Fruit fly (Drosophila melanogaster) whole organism, prepupa: Measurements from ENCODE around the gene sol.

ENCODE experiments used
- CG11902 ChIP-seq: fragments of 200-800 bp; sonication (Bioruptor generic); optimal IDR thresholded peaks from 3 replicates; lab custom pipeline; 2016; ENCODE audit warnings: missing biosample characterization, missing genetic modification characterization
- CG3032 ChIP-seq: fragments of 200-800 bp; optimal IDR thresholded peaks from 2 replicates; lab custom pipeline; 2019; ENCODE audit warnings: missing biosample characterization, mild to moderate bottlenecking, missing genetic modification characterization, moderate library complexity
- CG34406 ChIP-seq: fragments of 200-800 bp; sonication (Bioruptor generic); optimal IDR thresholded peaks from 3 replicates; lab custom pipeline; 2016; ENCODE audit warnings: missing biosample characterization, missing genetic modification characterization
- CG6808 ChIP-seq: fragments of 200-800 bp; sonication (Bioruptor generic); optimal IDR thresholded peaks from 3 replicates; lab custom pipeline; 2017; ENCODE audit warnings: missing biosample characterization, missing genetic modification characterization, mild to moderate bottlenecking, moderate library complexity, missing genetic modification reagents
- Gug ChIP-seq: fragments of 200-800 bp; sonication (Bioruptor generic); IDR thresholded peaks from 2 replicates; pipeline ENCODE4 v1.3.6; 2022; ENCODE audit warnings: missing biosample characterization, missing genetic modification characterization
- Lpt ChIP-seq: fragments of 200-800 bp; sonication (Bioruptor generic); optimal IDR thresholded peaks from 3 replicates; lab custom pipeline; 2016; ENCODE audit warnings: missing biosample characterization, missing genetic modification characterization
- OdsH ChIP-seq: fragments of 200-800 bp; sonication (Bioruptor generic); optimal IDR thresholded peaks from 3 replicates; lab custom pipeline; 2016; ENCODE audit warnings: missing biosample characterization, missing genetic modification characterization
- Smox ChIP-seq: fragments of 200-800 bp; sonication (Bioruptor generic); optimal IDR thresholded peaks from 3 replicates; lab custom pipeline; 2016; ENCODE audit warnings: missing biosample characterization, missing genetic modification characterization
- cyc ChIP-seq: fragments of 200-800 bp; sonication (Bioruptor generic); optimal IDR thresholded peaks from 3 replicates; lab custom pipeline; 2016; ENCODE audit warnings: missing biosample characterization, missing genetic modification characterization
- dsx ChIP-seq: fragments of 200-800 bp; optimal IDR thresholded peaks from 3 replicates; lab custom pipeline; 2019; ENCODE audit warnings: missing biosample characterization, mild to moderate bottlenecking, missing genetic modification characterization, moderate library complexity; ENCODE audit not compliant: poor library complexity, severe bottlenecking
- net ChIP-seq: fragments of 200-800 bp; sonication (Bioruptor generic); optimal IDR thresholded peaks from 3 replicates; lab custom pipeline; 2016; ENCODE audit warnings: missing biosample characterization, missing genetic modification characterization
- salr ChIP-seq, 2 experiments: fragments of 200-800 bp; sonication (Bioruptor generic); optimal IDR thresholded peaks; 3 replicates each; lab custom pipeline; 2016 to 2018; ENCODE audit warnings: missing biosample characterization in 2 of 2, missing genetic modification characterization in 2 of 2, mild to moderate bottlenecking in 1 of 2
- spab ChIP-seq: fragments of 200-800 bp; sonication (Bioruptor generic); optimal IDR thresholded peaks from 2 replicates; lab custom pipeline; 2017; ENCODE audit warnings: missing biosample characterization, mild to moderate bottlenecking, missing genetic modification characterization, missing genetic modification reagents
- topi ChIP-seq: fragments of 200-800 bp; sonication (Bioruptor generic); optimal IDR thresholded peaks from 3 replicates; lab custom pipeline; 2016; ENCODE audit warnings: missing biosample characterization, missing genetic modification characterization

DNA sequence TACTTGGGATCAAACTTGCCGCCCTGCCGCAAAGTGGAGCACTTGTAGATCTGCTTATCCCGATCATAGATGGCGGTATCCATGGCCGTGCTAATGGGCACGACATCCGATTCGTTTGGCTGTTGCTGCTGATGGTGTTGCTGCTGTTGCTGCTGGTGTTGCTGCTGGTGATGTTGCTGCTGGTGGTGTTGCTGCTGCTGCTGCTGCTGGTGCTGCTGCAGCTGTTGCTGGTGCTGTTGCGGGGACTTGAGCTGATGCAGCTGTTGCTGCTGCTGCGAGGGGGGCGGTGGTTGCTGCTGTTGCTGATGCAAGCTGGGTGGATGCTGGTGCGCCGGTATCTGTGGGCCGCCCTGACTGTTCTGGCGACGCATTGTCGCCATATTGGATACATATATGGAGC is 16.9 kb upstream of the sol start:
- no peak for TF ChIP-seq net (GFP tag; lab: Kevin White, UChicago)
- no peak for TF ChIP-seq spab (GFP tag; lab: Kevin White, UChicago)
- TF ChIP-seq CG34406 (GFP tag; lab: Kevin White, UChicago), result no peak
- no peak for TF ChIP-seq OdsH (GFP tag; lab: Kevin White, UChicago)
- TF ChIP-seq Smox (GFP tag; lab: Kevin White, UChicago), result no peak
- no peak for TF ChIP-seq CG6808
- TF ChIP-seq cyc, result no peak
- TF ChIP-seq CG3032 (tag; lab: Kevin White, UChicago), result no peak
- TF ChIP-seq Lpt (GFP tag; lab: Kevin White, UChicago), result no peak
- no peak for TF ChIP-seq CG11902 (GFP tag; lab: Kevin White, UChicago)
- TF ChIP-seq topi (GFP tag; lab: Kevin White, UChicago), result no peak
- no peak for TF ChIP-seq Gug
- TF ChIP-seq salr (GFP tag; optimal IDR thresholded peaks at IDR 0.05; lab: Kevin White, UChicago), result no peak
- TF ChIP-seq dsx (GFP tag; lab: Kevin White, UChicago), result no peak
